Worm (Caenorhabditis elegans) whole organism, young adult: Measurements from ENCODE around the gene Y81B9A.4.

Experiments used
- F23B12.7 ChIP-seq: sonication (generic microtip); optimal IDR thresholded peaks from 2 replicates; lab custom pipeline; 2017; ENCODE audit warnings: missing genetic modification characterization, mild to moderate bottlenecking, missing compliant biosample characterization, antibody characterized with exemption, moderate library complexity; ENCODE audit not compliant: insufficient read depth
- F55B11.4 ChIP-seq: sonication (generic microtip); optimal IDR thresholded peaks from 2 replicates; lab custom pipeline; 2016; ENCODE audit warnings: missing compliant biosample characterization, missing genetic modification characterization, borderline replicate concordance; ENCODE audit not compliant: insufficient read depth
- ZK185.1 ChIP-seq: sonication (generic microtip); optimal IDR thresholded peaks from 2 replicates; lab custom pipeline; 2016; ENCODE audit warnings: mild to moderate bottlenecking, missing genetic modification characterization, missing compliant biosample characterization; ENCODE audit not compliant: poor library complexity, severe bottlenecking
- ama-1 ChIP-seq, 3 experiments: fragments of 150-350 bp in 1 of 3; sonication (generic microtip) in 2 of 3; optimal IDR thresholded peaks; 2 replicates each; lab custom pipeline; 2014 to 2018; ENCODE audit warnings: missing biosample characterization in 2 of 3, missing genetic modification characterization in 2 of 3, missing genetic modification reagents in 2 of 3
- aptf-2 ChIP-seq: fragments of 200-800 bp; sonication (Bioruptor generic); conservative IDR thresholded peaks from 2 replicates; pipeline ENCODE4 v1.3.6; 2022; ENCODE audit warnings: missing genetic modification reagents, missing genetic modification characterization, missing compliant biosample characterization
- attf-3 ChIP-seq: fragments of 200-800 bp; sonication (Bioruptor generic); conservative IDR thresholded peaks from 2 replicates; pipeline ENCODE4 v1.3.6; 2022; ENCODE audit warnings: missing genetic modification reagents, missing genetic modification characterization, missing compliant biosample characterization
- bed-2 ChIP-seq: fragments of 200-800 bp; sonication (Bioruptor generic); IDR thresholded peaks from 2 replicates; pipeline ENCODE4 v1.3.6; 2022; ENCODE audit warnings: missing genetic modification reagents, missing genetic modification characterization, missing compliant biosample characterization
- cebp-1 ChIP-seq, 2 experiments: fragments of 200-800 bp in 1 of 2; sonication (Bioruptor generic) in 1 of 2; sonication (generic microtip) in 1 of 2; IDR thresholded peaks in 1 of 2; optimal IDR thresholded peaks in 1 of 2; 2 replicates each; pipeline versions ENCODE4 v1.3.6 to Lab custom; 2017 to 2022; ENCODE audit warnings: missing compliant biosample characterization in 2 of 2, missing genetic modification characterization in 2 of 2, mild to moderate bottlenecking in 1 of 2, missing genetic modification reagents in 1 of 2, moderate library complexity in 1 of 2
- ceh-79 ChIP-seq: sonication (generic microtip); optimal IDR thresholded peaks from 2 replicates; lab custom pipeline; 2017; ENCODE audit warnings: mild to moderate bottlenecking, missing genetic modification characterization, missing compliant biosample characterization
- ceh-91 ChIP-seq: fragments of 200-800 bp; sonication (Bioruptor generic); IDR thresholded peaks from 2 replicates; pipeline ENCODE4 v1.3.6; 2022; ENCODE audit warnings: missing genetic modification reagents, missing genetic modification characterization, missing compliant biosample characterization
- dpff-1 ChIP-seq: sonication (generic microtip); optimal IDR thresholded peaks from 2 replicates; lab custom pipeline; 2017; ENCODE audit warnings: mild to moderate bottlenecking, missing genetic modification characterization, missing compliant biosample characterization
- efl-1 ChIP-seq: fragments of 150-350 bp; optimal IDR thresholded peaks from 2 replicates; lab custom pipeline; 2014; ENCODE audit warnings: missing biosample characterization, missing genetic modification reagents, missing genetic modification characterization
- gei-17 ChIP-seq: fragments of 200-800 bp; sonication (Bioruptor generic); optimal IDR thresholded peaks from 2 replicates; lab custom pipeline; 2018; ENCODE audit warnings: mild to moderate bottlenecking, missing genetic modification characterization, missing compliant biosample characterization
- him-1 ChIP-seq: sonication (generic microtip); optimal IDR thresholded peaks from 2 replicates; lab custom pipeline; 2016; ENCODE audit warnings: missing genotype, missing genetic modification reagents, missing genetic modification characterization, missing compliant biosample characterization
- hlh-26 ChIP-seq: fragments of 200-800 bp; sonication (Bioruptor generic); conservative IDR thresholded peaks from 2 replicates; pipeline ENCODE4 v1.3.6; 2022; ENCODE audit warnings: missing genetic modification reagents, missing genetic modification characterization, missing compliant biosample characterization
- hmg-20 ChIP-seq: fragments of 200-800 bp; sonication (Bioruptor generic); IDR thresholded peaks from 2 replicates; pipeline ENCODE4 v1.3.6; 2022; ENCODE audit warnings: missing genetic modification reagents, missing genetic modification characterization, missing compliant biosample characterization
- hrde-1 ChIP-seq: sonication (generic microtip); optimal IDR thresholded peaks from 2 replicates; lab custom pipeline; 2016; ENCODE audit warnings: missing genetic modification characterization, mild to moderate bottlenecking, missing compliant biosample characterization, moderate library complexity, missing genotype, missing genetic modification reagents, borderline replicate concordance
- lag-1 ChIP-seq: fragments of 200-800 bp; sonication (Bioruptor generic); IDR thresholded peaks from 2 replicates; pipeline ENCODE4 v1.3.6; 2022; ENCODE audit warnings: missing genetic modification reagents, missing genetic modification characterization, missing compliant biosample characterization
- lin-35 ChIP-seq, 3 experiments: fragments of 150-350 bp in 2 of 3; sonication (generic microtip) in 1 of 3; optimal IDR thresholded peaks; 2 replicates each; lab custom pipeline; 2014 to 2018; ENCODE audit warnings: missing biosample characterization in 3 of 3, missing genetic modification characterization in 3 of 3, missing genetic modification reagents in 3 of 3
- lsy-27 ChIP-seq: sonication (generic microtip); optimal IDR thresholded peaks from 2 replicates; lab custom pipeline; 2017; ENCODE audit warnings: missing genetic modification characterization, mild to moderate bottlenecking, missing compliant biosample characterization, antibody characterized with exemption, missing genotype, borderline replicate concordance; ENCODE audit not compliant: insufficient read depth
- mes-4 ChIP-seq: sonication (generic microtip); optimal IDR thresholded peaks from 2 replicates; lab custom pipeline; 2016; ENCODE audit warnings: missing genotype, missing genetic modification characterization, missing compliant biosample characterization
- mxl-1 ChIP-seq: sonication (generic microtip); optimal IDR thresholded peaks from 2 replicates; lab custom pipeline; 2016; ENCODE audit warnings: missing genetic modification characterization, missing compliant biosample characterization
- nfya-1 ChIP-seq: sonication (generic microtip); optimal IDR thresholded peaks from 2 replicates; lab custom pipeline; 2017; ENCODE audit warnings: antibody characterized with exemption, missing compliant biosample characterization, missing genetic modification characterization, borderline replicate concordance; ENCODE audit not compliant: insufficient read depth
- pbrm-1 ChIP-seq: fragments of 200-800 bp; sonication (Bioruptor generic); IDR thresholded peaks from 2 replicates; pipeline ENCODE4 v1.3.6; 2022; ENCODE audit warnings: missing genetic modification reagents, missing genetic modification characterization, missing compliant biosample characterization
- rec-8 ChIP-seq, 2 experiments: sonication (generic microtip); optimal IDR thresholded peaks; 2 replicates each; lab custom pipeline; 2016; ENCODE audit warnings: mild to moderate bottlenecking in 2 of 2, missing genetic modification characterization in 2 of 2, missing genetic modification reagents in 2 of 2, missing genotype in 2 of 2, missing biosample characterization in 1 of 2, missing compliant biosample characterization in 1 of 2, moderate library complexity in 1 of 2
- snpc-1.3 ChIP-seq: sonication (generic microtip); optimal IDR thresholded peaks from 2 replicates; lab custom pipeline; 2017; ENCODE audit warnings: missing genetic modification characterization, mild to moderate bottlenecking, missing compliant biosample characterization, antibody characterized with exemption, moderate library complexity, missing genotype, missing genetic modification reagents; ENCODE audit not compliant: insufficient read depth
- tbp1 ChIP-seq: fragments of 200-800 bp; sonication (Bioruptor generic); optimal IDR thresholded peaks from 2 replicates; lab custom pipeline; 2018; ENCODE audit warnings: mild to moderate bottlenecking, missing genetic modification characterization, missing compliant biosample characterization
- zfh-2 ChIP-seq: fragments of 200-800 bp; sonication (Bioruptor generic); conservative IDR thresholded peaks from 2 replicates; pipeline ENCODE4 v1.3.6; 2022; ENCODE audit warnings: missing genetic modification reagents, missing genetic modification characterization, missing compliant biosample characterization
- ztf-22 ChIP-seq: fragments of 200-800 bp; sonication (Bioruptor generic); optimal IDR thresholded peaks from 2 replicates; lab custom pipeline; 2018; ENCODE audit warnings: mild to moderate bottlenecking, missing genetic modification characterization, moderate library complexity, missing compliant biosample characterization
- ztf-25 ChIP-seq: fragments of 200-800 bp; sonication (Bioruptor generic); IDR thresholded peaks from 2 replicates; pipeline ENCODE4 v1.3.6; 2022; ENCODE audit warnings: missing genetic modification reagents, missing genetic modification characterization, missing compliant biosample characterization
- ztf-6 ChIP-seq: fragments of 200-800 bp; sonication (Bioruptor generic); IDR thresholded peaks from 2 replicates; pipeline ENCODE4 v1.3.6; 2022; ENCODE audit warnings: missing genetic modification reagents, missing genetic modification characterization, missing compliant biosample characterization

Gene Y81B9A.4

ce11 chrX:9174409-9174808 is 6.3 kb downstream of the Y81B9A.4 start, which contains the start of gene B0563.8:
Gene B0563.8, minus strand, starts transcription at chrX:9174509.
- no peak for TF ChIP-seq zfh-2 (GFP tag; lab: Robert Waterston, UW)
- no peak for TF ChIP-seq cebp-1 (GFP tag; IDR thresholded peaks at IDR 0.05; lab: Robert Waterston, UW)
- TF ChIP-seq cebp-1 (tag; optimal IDR thresholded peaks at IDR 0.05; lab: Kevin White, UChicago) = no peak
- no peak for TF ChIP-seq ZK185.1 (tag; lab: Kevin White, UChicago)
- no peak for TF ChIP-seq pbrm-1 (GFP tag; lab: Robert Waterston, UW)
- TF ChIP-seq hrde-1 (tag; lab: Kevin White, UChicago) = no peak

DNA sequence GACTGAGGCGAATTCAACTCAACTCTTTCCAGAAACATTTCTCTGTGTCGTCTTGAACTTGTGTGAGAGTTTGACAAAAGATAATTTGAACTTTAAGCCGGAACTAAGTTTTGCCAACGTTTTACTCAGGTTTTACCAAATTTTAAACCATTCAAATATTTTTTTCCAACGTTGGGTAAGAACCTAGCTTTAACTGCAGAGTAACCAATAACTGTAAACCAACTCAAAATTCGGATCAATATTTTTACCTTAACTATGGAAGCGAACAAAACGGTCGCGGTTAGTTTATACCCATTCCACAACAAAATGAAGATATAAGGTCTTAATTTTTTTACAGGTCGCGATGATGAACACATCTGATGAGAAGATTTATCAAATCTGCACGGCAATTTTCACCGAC is 8.0 kb downstream of the Y81B9A.4 start:
- no peak for TF ChIP-seq ztf-6 (GFP tag; lab: Robert Waterston, UW)

- TF ChIP-seq F55B11.4 (tag; lab: Kevin White, UChicago) = no peak
- TF ChIP-seq ceh-79 (tag; lab: Kevin White, UChicago) = no peak
- TF ChIP-seq F23B12.7 (tag; lab: Kevin White, UChicago) = no peak
- no peak for TF ChIP-seq lin-35 (GFP tag; optimal IDR thresholded peaks at IDR 0.05; lab: Kevin White, UChicago)
- no peak for TF ChIP-seq him-1 (tag; lab: Kevin White, UChicago)
- TF ChIP-seq mxl-1 (tag; lab: Kevin White, UChicago) = no peak
- TF ChIP-seq efl-1 (GFP tag; lab: Kevin White, UChicago) = no peak
- no peak for TF ChIP-seq rec-8 (tag; optimal IDR thresholded peaks at IDR 0.05; lab: Kevin White, UChicago)
- TF ChIP-seq ztf-22 (GFP tag; lab: Kevin White, UChicago) = no peak
- no peak for TF ChIP-seq snpc-1.3 (tag; lab: Kevin White, UChicago)
- no peak for TF ChIP-seq ceh-91 (GFP tag; lab: Robert Waterston, UW)
- TF ChIP-seq ama-1 (optimal IDR thresholded peaks at IDR 0.05; lab: Kevin White, UChicago) = no peak
- no peak for TF ChIP-seq ama-1 (GFP tag; optimal IDR thresholded peaks at IDR 0.05; lab: Kevin White, UChicago)
- TF ChIP-seq lsy-27 (tag; lab: Kevin White, UChicago) = no peak
- TF ChIP-seq ztf-6 (GFP tag; lab: Robert Waterston, UW) = no peak
- TF ChIP-seq mes-4 (tag; lab: Kevin White, UChicago) = no peak
- no peak for TF ChIP-seq nfya-1 (tag; lab: Kevin White, UChicago)
- TF ChIP-seq, all 124 proteins: peak for 0
Observed at ce11 chrX:9172278-9172677, 8.4 kb downstream of the Y81B9A.4 start, which contains the start of gene B0563.18. Gene B0563.18, plus strand, starts transcription at chrX:9172578.

DNA sequence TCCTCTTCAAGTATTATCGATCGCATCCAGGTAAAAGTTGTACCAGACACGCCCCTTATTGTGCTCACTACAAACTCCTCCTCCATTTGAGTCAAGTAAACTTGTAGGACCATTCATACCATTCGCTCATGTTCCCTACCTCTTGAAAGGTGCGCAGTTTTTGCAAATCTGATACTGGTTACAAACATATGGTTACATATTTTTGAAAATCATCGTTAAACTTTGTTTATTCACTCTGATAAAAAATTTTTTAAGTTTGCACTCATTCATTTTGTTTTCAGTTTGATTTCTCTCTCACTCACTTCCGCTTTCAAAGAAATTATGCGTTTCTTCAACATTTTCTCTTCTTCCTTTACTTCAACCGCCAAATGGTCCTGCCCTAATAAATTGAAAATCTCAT is 9.5 kb downstream of the Y81B9A.4 start, which contains the start of gene B0563.1:
Gene B0563.1, plus strand, starts transcription at position 301 of the 400 bp plus-strand sequence.
- TF ChIP-seq tbp1 (GFP tag; lab: Kevin White, UChicago) (no peak), attf-3 (GFP tag; lab: Robert Waterston, UW) (no peak), dpff-1 (tag; lab: Kevin White, UChicago) (no peak), F23B12.7 (tag; lab: Kevin White, UChicago) (no peak), aptf-2 (GFP tag; lab: Robert Waterston, UW) (no peak), lag-1 (no peak), bed-2 (GFP tag; lab: Robert Waterston, UW) (no peak), gei-17 (no peak), ztf-25 (GFP tag; lab: Robert Waterston, UW) (no peak), hmg-20 (GFP tag; lab: Robert Waterston, UW) (no peak), hlh-26 (no peak), F55B11.4 (tag; lab: Kevin White, UChicago) (no peak)
